Fruit fly (Drosophila melanogaster) Kc167 (cell line): ENCODE results near the gene NdufV3.

Experiments used
- Myc ChIP-seq: fragments of >200 bp; optimal IDR thresholded peaks from 2 replicates; lab custom pipeline; 2017; ENCODE audit warnings: missing external identifiers
- Sin3A ChIP-seq: fragments of >200 bp; optimal IDR thresholded peaks from 2 replicates; lab custom pipeline; 2018; ENCODE audit warnings: missing external identifiers
- h ChIP-seq: fragments of >200 bp; optimal IDR thresholded peaks from 3 replicates; lab custom pipeline; 2018; ENCODE audit warnings: missing external identifiers
- insv ChIP-seq: fragments of >200 bp; optimal IDR thresholded peaks from 3 replicates; lab custom pipeline; 2018; ENCODE audit warnings: missing external identifiers
- psq ChIP-seq: fragments of >200 bp; optimal IDR thresholded peaks from 2 replicates; lab custom pipeline; 2017; ENCODE audit warnings: missing external identifiers
- ttk ChIP-seq: sonication (Bioruptor generic); optimal IDR thresholded peaks from 2 replicates; lab custom pipeline; 2017; ENCODE audit warnings: missing external identifiers

- TF ChIP-seq psq (lab: Kevin White, UChicago) (no peak), ttk (lab: Kevin White, UChicago) (no peak), Sin3A (lab: Kevin White, UChicago) (no peak), h (lab: Kevin White, UChicago) (no peak), Myc (lab: Kevin White, UChicago) (no peak), insv (lab: Kevin White, UChicago) (no peak)
Measured at dm6 chrX:11371613-11372012, 21.8 kb downstream of the NdufV3 start.
